Worm (Caenorhabditis elegans) whole organism, L2 larva: ENCODE results near the gene col-180.

Source experiments
- lin-11 ChIP-seq: fragments of 150-350 bp; sonication (generic microtip); optimal IDR thresholded peaks from 2 replicates; lab custom pipeline; 2014; ENCODE audit warnings: missing biosample characterization, missing genetic modification characterization, inconsistent platforms, mixed read lengths
- sma-3 ChIP-seq: sonication (generic microtip); optimal IDR thresholded peaks from 2 replicates; lab custom pipeline; 2016; ENCODE audit warnings: missing genetic modification reagents, missing genetic modification characterization, missing compliant biosample characterization

ce11 chrX:11743723-11744122, 31.6 kb upstream of the col-180 start:
- TF ChIP-seq sma-3 (GFP tag; lab: Kevin White, UChicago) (no peak), lin-11 (no peak)
